Worm (Caenorhabditis elegans) whole organism, midembryonic: ENCODE results near the gene str-97.

Experiments
- T22C8.4 ChIP-seq: fragments of 200-800 bp; sonication (Bioruptor generic); IDR thresholded peaks from 2 replicates; pipeline ENCODE4 v1.3.6; 2022; ENCODE audit warnings: missing genetic modification characterization, missing compliant biosample characterization
- cog-1 ChIP-seq: sonication (generic microtip); optimal IDR thresholded peaks from 2 replicates; lab custom pipeline; 2016; ENCODE audit warnings: missing genetic modification characterization, missing compliant biosample characterization
- flt-1 ChIP-seq: fragments of 200-800 bp; sonication (Bioruptor generic); IDR thresholded peaks from 2 replicates; pipeline ENCODE4 v1.3.6; 2022; ENCODE audit warnings: missing genetic modification characterization, missing compliant biosample characterization
- klf-2 ChIP-seq: fragments of 200-800 bp; sonication (Bioruptor generic); conservative IDR thresholded peaks from 2 replicates; pipeline ENCODE4 v1.3.6; 2022; ENCODE audit warnings: missing genetic modification reagents, missing genetic modification characterization, missing compliant biosample characterization
- med-1 ChIP-seq: sonication (generic microtip); optimal IDR thresholded peaks from 2 replicates; lab custom pipeline; 2017; ENCODE audit warnings: missing genetic modification characterization, mild to moderate bottlenecking, missing compliant biosample characterization, antibody characterized with exemption, missing genetic modification reagents; ENCODE audit not compliant: insufficient read depth
- ref-1 ChIP-seq: fragments of 200-800 bp; sonication (Bioruptor generic); conservative IDR thresholded peaks from 2 replicates; pipeline ENCODE4 v1.3.6; 2022; ENCODE audit warnings: missing genetic modification reagents, missing genetic modification characterization, missing compliant biosample characterization
- tab-1 ChIP-seq: fragments of 200-800 bp; sonication (Bioruptor generic); IDR thresholded peaks from 2 replicates; pipeline ENCODE4 v1.3.6; 2022; ENCODE audit warnings: missing genetic modification characterization, missing compliant biosample characterization
- ztf-23 ChIP-seq: fragments of 200-800 bp; sonication (Bioruptor generic); IDR thresholded peaks from 2 replicates; pipeline ENCODE4 v1.3.6; 2022; ENCODE audit warnings: missing genetic modification reagents, missing genetic modification characterization, missing compliant biosample characterization
- ztf-29 ChIP-seq: fragments of 200-800 bp; sonication (Bioruptor generic); IDR thresholded peaks from 2 replicates; pipeline ENCODE4 v1.3.6; 2022; ENCODE audit warnings: missing genetic modification reagents, missing genetic modification characterization, missing compliant biosample characterization

str-97 gene

ce11 chrV:16182918-16183317 is 27.9 kb upstream of the str-97 start, which contains the start of gene srh-277:
Gene srh-277, plus strand, starts transcription at chrV:16183218.
- TF ChIP-seq cog-1, result no peak
- no peak for TF ChIP-seq med-1 (GFP tag; lab: Kevin White, UChicago)
- TF ChIP-seq ztf-23 (GFP tag; lab: Robert Waterston, UW), result no peak
- TF ChIP-seq flt-1 (GFP tag; lab: Robert Waterston, UW), result no peak
- no peak for TF ChIP-seq klf-2
- TF ChIP-seq tab-1, result no peak
- TF ChIP-seq ref-1 (GFP tag; lab: Robert Waterston, UW), result no peak
- no peak for TF ChIP-seq T22C8.4 (GFP tag; lab: Robert Waterston, UW)
- TF ChIP-seq ztf-29 (GFP tag; lab: Robert Waterston, UW), result no peak

- TF ChIP-seq tab-1 (no peak), flt-1 (GFP tag; lab: Robert Waterston, UW) (no peak), cog-1 (no peak), klf-2 (no peak)
Measured at ce11 chrV:16182110-16182509, 27.1 kb upstream of the str-97 start, which contains the start of gene srz-13. Gene srz-13, plus strand, starts transcription at chrV:16182410.

ce11 chrV:16180350-16180749 is 25.3 kb upstream of the str-97 start, which contains the start of gene str-106:
Gene str-106, plus strand, starts transcription at chrV:16180650.
- TF ChIP-seq klf-2, result no peak
- no peak for TF ChIP-seq ztf-29 (GFP tag; lab: Robert Waterston, UW)
- no peak for TF ChIP-seq T22C8.4 (GFP tag; lab: Robert Waterston, UW)
- no peak for TF ChIP-seq ztf-23 (GFP tag; lab: Robert Waterston, UW)
- no peak for TF ChIP-seq tab-1
- no peak for TF ChIP-seq cog-1
- no peak for TF ChIP-seq med-1 (GFP tag; lab: Kevin White, UChicago)
- TF ChIP-seq ref-1 (GFP tag; lab: Robert Waterston, UW), result no peak
- TF ChIP-seq flt-1 (GFP tag; lab: Robert Waterston, UW), result no peak

- no peak for TF ChIP-seq ztf-29 (GFP tag; lab: Robert Waterston, UW)
- no peak for TF ChIP-seq cog-1
- no peak for TF ChIP-seq tab-1
- TF ChIP-seq ztf-23 (GFP tag; lab: Robert Waterston, UW), result no peak
- TF ChIP-seq ref-1 (GFP tag; lab: Robert Waterston, UW), result no peak
- TF ChIP-seq med-1 (GFP tag; lab: Kevin White, UChicago), result no peak
- no peak for TF ChIP-seq T22C8.4 (GFP tag; lab: Robert Waterston, UW)
- no peak for TF ChIP-seq klf-2
Measured at ce11 chrV:16175757-16176156, 20.7 kb upstream of the str-97 start, which contains the start of gene cyp-33D1. Gene cyp-33D1, minus strand, starts transcription at chrV:16175857.

ce11 chrV:16175227-16175626 is 20.2 kb upstream of the str-97 start:
- TF ChIP-seq med-1 (GFP tag; lab: Kevin White, UChicago) (no peak), ztf-23 (GFP tag; lab: Robert Waterston, UW) (no peak), flt-1 (GFP tag; lab: Robert Waterston, UW) (no peak), T22C8.4 (GFP tag; lab: Robert Waterston, UW) (no peak), tab-1 (no peak), ref-1 (GFP tag; lab: Robert Waterston, UW) (no peak), cog-1 (no peak), klf-2 (no peak), ztf-29 (GFP tag; lab: Robert Waterston, UW) (no peak)

ce11 chrV:16174109-16174508 is 19.1 kb upstream of the str-97 start:
- TF ChIP-seq ztf-29 (GFP tag; lab: Robert Waterston, UW) (no peak), klf-2 (no peak), flt-1 (GFP tag; lab: Robert Waterston, UW) (no peak), cog-1 (no peak), T22C8.4 (GFP tag; lab: Robert Waterston, UW) (no peak), ref-1 (GFP tag; lab: Robert Waterston, UW) (no peak), med-1 (GFP tag; lab: Kevin White, UChicago) (no peak)

- no peak for TF ChIP-seq ref-1 (GFP tag; lab: Robert Waterston, UW)
- TF ChIP-seq cog-1, result no peak
- no peak for TF ChIP-seq med-1 (GFP tag; lab: Kevin White, UChicago)
- TF ChIP-seq T22C8.4 (GFP tag; lab: Robert Waterston, UW), result no peak
- no peak for TF ChIP-seq klf-2
- no peak for TF ChIP-seq tab-1
- no peak for TF ChIP-seq flt-1 (GFP tag; lab: Robert Waterston, UW)
- no peak for TF ChIP-seq ztf-23 (GFP tag; lab: Robert Waterston, UW)
- no peak for TF ChIP-seq ztf-29 (GFP tag; lab: Robert Waterston, UW)
Measured at ce11 chrV:16171721-16172120, 16.7 kb upstream of the str-97 start, which contains the start of gene K05D4.9. Gene K05D4.9, minus strand, starts transcription at chrV:16171821.

ce11 chrV:16169026-16169425 is 14.0 kb upstream of the str-97 start, which contains the start of gene str-111:
Gene str-111, minus strand, starts transcription at chrV:16169126.
- TF ChIP-seq ztf-29 (GFP tag; lab: Robert Waterston, UW) (no peak), T22C8.4 (GFP tag; lab: Robert Waterston, UW) (no peak), ref-1 (GFP tag; lab: Robert Waterston, UW) (no peak), tab-1 (no peak), flt-1 (GFP tag; lab: Robert Waterston, UW) (no peak)

- no peak for TF ChIP-seq tab-1
- no peak for TF ChIP-seq flt-1 (GFP tag; lab: Robert Waterston, UW)
- TF ChIP-seq ztf-29 (GFP tag; lab: Robert Waterston, UW), result no peak
- no peak for TF ChIP-seq med-1 (GFP tag; lab: Kevin White, UChicago)
- TF ChIP-seq ref-1 (GFP tag; lab: Robert Waterston, UW), result no peak
- no peak for TF ChIP-seq ztf-23 (GFP tag; lab: Robert Waterston, UW)
- TF ChIP-seq klf-2, result no peak
- no peak for TF ChIP-seq cog-1
- no peak for TF ChIP-seq T22C8.4 (GFP tag; lab: Robert Waterston, UW)
Measured at ce11 chrV:16165936-16166335, 10.9 kb upstream of the str-97 start, which contains the start of gene str-108. Gene str-108, plus strand, starts transcription at chrV:16166236.

ce11 chrV:16163719-16164118 is 8.7 kb upstream of the str-97 start, which contains the start of gene F10A3.12:
Gene F10A3.12, plus strand, starts transcription at chrV:16164019.
- TF ChIP-seq tab-1 (no peak), ref-1 (GFP tag; lab: Robert Waterston, UW) (no peak)
